Worm (Caenorhabditis elegans): Measurements from ENCODE around the gene clec-142.

- no peak for TF ChIP-seq zip-4 (GFP tag; optimal IDR thresholded peaks at IDR 0.05)
- no peak for TF ChIP-seq egl-27 (tag; optimal IDR thresholded peaks at IDR 0.05)
- no peak for TF ChIP-seq aly-2 (tag; optimal IDR thresholded peaks at IDR 0.05)
- no peak for TF ChIP-seq skn-1 (tag; optimal IDR thresholded peaks at IDR 0.05)
- TF ChIP-seq alr-1 (tag; optimal IDR thresholded peaks at IDR 0.05; ENCODE audit: borderline replicate concordance): no peak
- no peak for TF ChIP-seq ztf-4 (tag; optimal IDR thresholded peaks at IDR 0.05)
- TF ChIP-seq pqm-1 (tag; optimal IDR thresholded peaks at IDR 0.05): no peak
- TF ChIP-seq unc-130 (tag; optimal IDR thresholded peaks at IDR 0.05): no peak
- TF ChIP-seq elt-2 (tag; optimal IDR thresholded peaks at IDR 0.05): no peak
- no peak for TF ChIP-seq ces-1 (GFP tag; optimal IDR thresholded peaks at IDR 0.05)
- no peak for TF ChIP-seq dpl-1 (GFP tag; optimal IDR thresholded peaks at IDR 0.05)
- TF ChIP-seq fkh-10 (GFP tag; optimal IDR thresholded peaks at IDR 0.05): no peak
Observed at ce11 chrII:8273060-8273459, 5.4 kb upstream of the clec-142 start.
